Worm (Caenorhabditis elegans) whole organism, late embryonic: ENCODE measurements around the gene fipr-29.

ENCODE experiments used
- C08G9.2 ChIP-seq: sonication (generic microtip); optimal IDR thresholded peaks from 2 replicates; lab custom pipeline; 2016; ENCODE audit warnings: mild to moderate bottlenecking, missing genetic modification characterization, moderate library complexity, missing compliant biosample characterization
- F13H6.1 ChIP-seq: sonication (generic microtip); optimal IDR thresholded peaks from 2 replicates; lab custom pipeline; 2016; ENCODE audit warnings: missing genetic modification characterization, missing compliant biosample characterization
- K02D7.2 ChIP-seq: sonication (generic microtip); optimal IDR thresholded peaks from 2 replicates; lab custom pipeline; 2017; ENCODE audit warnings: mild to moderate bottlenecking, missing genetic modification characterization, missing compliant biosample characterization
- Y22D7AL.16 ChIP-seq: sonication (generic microtip); optimal IDR thresholded peaks from 2 replicates; lab custom pipeline; 2016; ENCODE audit warnings: missing genetic modification characterization, missing compliant biosample characterization
- ama-1 ChIP-seq: fragments of 150-350 bp; optimal IDR thresholded peaks from 2 replicates; lab custom pipeline; 2014
- ceh-14 ChIP-seq: sonication (generic microtip); optimal IDR thresholded peaks from 2 replicates; lab custom pipeline; 2016; ENCODE audit warnings: missing genotype, missing genetic modification characterization, missing compliant biosample characterization
- ceh-19 ChIP-seq: fragments of 200-800 bp; sonication (Bioruptor generic); optimal IDR thresholded peaks from 2 replicates; lab custom pipeline; 2018; ENCODE audit warnings: mild to moderate bottlenecking, missing genetic modification characterization, missing compliant biosample characterization
- ceh-24 ChIP-seq: sonication (generic microtip); optimal IDR thresholded peaks from 2 replicates; lab custom pipeline; 2016; ENCODE audit warnings: mild to moderate bottlenecking, missing genetic modification characterization, missing compliant biosample characterization
- ceh-30 ChIP-seq: fragments of 150-350 bp; optimal IDR thresholded peaks from 2 replicates; lab custom pipeline; 2014; ENCODE audit warnings: missing biosample characterization, missing genetic modification characterization
- ceh-31 ChIP-seq: sonication (generic microtip); optimal IDR thresholded peaks from 2 replicates; lab custom pipeline; 2016; ENCODE audit warnings: missing genetic modification characterization, missing compliant biosample characterization
- ceh-34 ChIP-seq: sonication (generic microtip); optimal IDR thresholded peaks from 2 replicates; lab custom pipeline; 2016; ENCODE audit warnings: mild to moderate bottlenecking, missing genetic modification characterization, missing compliant biosample characterization
- ceh-45 ChIP-seq: fragments of 200-800 bp; sonication (Bioruptor generic); IDR thresholded peaks from 2 replicates; pipeline ENCODE4 v1.3.6; 2022; ENCODE audit warnings: missing genetic modification reagents, missing genetic modification characterization, missing compliant biosample characterization
- ceh-48 ChIP-seq: sonication (generic microtip); optimal IDR thresholded peaks from 2 replicates; lab custom pipeline; 2016; ENCODE audit warnings: missing genetic modification characterization, inconsistent platforms, missing compliant biosample characterization
- ceh-6 ChIP-seq: fragments of 200-800 bp; sonication (Bioruptor generic); optimal IDR thresholded peaks from 2 replicates; lab custom pipeline; 2018; ENCODE audit warnings: mild to moderate bottlenecking, missing genetic modification characterization, missing compliant biosample characterization
- che-1 ChIP-seq: sonication (generic microtip); optimal IDR thresholded peaks from 2 replicates; lab custom pipeline; 2016; ENCODE audit warnings: mild to moderate bottlenecking, missing genetic modification characterization, missing compliant biosample characterization
- dve-1 ChIP-seq: sonication (generic microtip); optimal IDR thresholded peaks from 2 replicates; lab custom pipeline; 2017; ENCODE audit warnings: antibody characterized with exemption, mild to moderate bottlenecking, missing genetic modification characterization, missing compliant biosample characterization
- elt-2 ChIP-seq: sonication (generic microtip); optimal IDR thresholded peaks from 2 replicates; lab custom pipeline; 2016; ENCODE audit warnings: missing genetic modification reagents, missing genetic modification characterization, missing compliant biosample characterization
- elt-4 ChIP-seq: sonication (generic microtip); optimal IDR thresholded peaks from 2 replicates; lab custom pipeline; 2016; ENCODE audit warnings: missing genetic modification characterization, missing compliant biosample characterization
- eyg-1 ChIP-seq: sonication (generic microtip); optimal IDR thresholded peaks from 2 replicates; lab custom pipeline; 2016; ENCODE audit warnings: missing genotype, missing genetic modification characterization, missing compliant biosample characterization
- fax-1 ChIP-seq: sonication (generic microtip); optimal IDR thresholded peaks from 2 replicates; lab custom pipeline; 2016; ENCODE audit warnings: missing genotype, missing genetic modification characterization, missing compliant biosample characterization
- fkh-10 ChIP-seq: fragments of 150-350 bp; optimal IDR thresholded peaks from 2 replicates; lab custom pipeline; 2014; ENCODE audit warnings: missing biosample characterization, missing genetic modification reagents, missing genetic modification characterization
- gmeb-2 ChIP-seq: sonication (generic microtip); optimal IDR thresholded peaks from 2 replicates; lab custom pipeline; 2016; ENCODE audit warnings: missing genetic modification characterization, inconsistent platforms, missing compliant biosample characterization
- hlh-8 ChIP-seq: sonication (generic microtip); optimal IDR thresholded peaks from 2 replicates; lab custom pipeline; 2016; ENCODE audit warnings: missing genotype, missing genetic modification characterization, missing compliant biosample characterization
- madf-2 ChIP-seq: sonication (generic microtip); optimal IDR thresholded peaks from 2 replicates; lab custom pipeline; 2017; ENCODE audit warnings: missing genetic modification characterization, missing compliant biosample characterization
- nfya-1 ChIP-seq: sonication (generic microtip); optimal IDR thresholded peaks from 2 replicates; lab custom pipeline; 2017; ENCODE audit warnings: missing genetic modification characterization, mild to moderate bottlenecking, missing compliant biosample characterization, antibody characterized with exemption, moderate library complexity
- nhr-11 ChIP-seq: fragments of 150-350 bp; optimal IDR thresholded peaks from 2 replicates; lab custom pipeline; 2014; ENCODE audit warnings: missing biosample characterization, missing genetic modification characterization
- nhr-232 ChIP-seq: sonication (generic microtip); optimal IDR thresholded peaks from 2 replicates; lab custom pipeline; 2016; ENCODE audit warnings: missing genetic modification characterization, missing compliant biosample characterization
- npax-4 ChIP-seq: sonication (generic microtip); optimal IDR thresholded peaks from 2 replicates; lab custom pipeline; 2016; ENCODE audit warnings: missing genetic modification characterization, missing compliant biosample characterization
- pag-3 ChIP-seq: sonication (generic microtip); optimal IDR thresholded peaks from 2 replicates; lab custom pipeline; 2016; ENCODE audit warnings: missing compliant biosample characterization, missing genetic modification characterization, borderline replicate concordance
- pha-4 ChIP-seq: fragments of 150-350 bp; optimal IDR thresholded peaks from 2 replicates; lab custom pipeline; 2018; ENCODE audit warnings: missing biosample characterization, missing genetic modification reagents, missing genetic modification characterization
- pqm-1 ChIP-seq: sonication (generic microtip); optimal IDR thresholded peaks from 2 replicates; lab custom pipeline; 2016; ENCODE audit warnings: missing genetic modification characterization, missing compliant biosample characterization
- ref-2 ChIP-seq: sonication (generic microtip); optimal IDR thresholded peaks from 2 replicates; lab custom pipeline; 2016; ENCODE audit warnings: missing genetic modification characterization, missing compliant biosample characterization
- sdc-2 ChIP-seq: sonication (generic microtip); optimal IDR thresholded peaks from 2 replicates; lab custom pipeline; 2016; ENCODE audit warnings: missing genotype, missing genetic modification characterization, missing compliant biosample characterization
- syd-9 ChIP-seq: sonication (generic microtip); optimal IDR thresholded peaks from 2 replicates; lab custom pipeline; 2016; ENCODE audit warnings: mild to moderate bottlenecking, missing genetic modification characterization, moderate library complexity, missing compliant biosample characterization
- tbx-7 ChIP-seq: sonication (generic microtip); optimal IDR thresholded peaks from 2 replicates; lab custom pipeline; 2016; ENCODE audit warnings: missing genotype, missing genetic modification characterization, missing compliant biosample characterization
- unc-42 ChIP-seq: sonication (generic microtip); optimal IDR thresholded peaks from 2 replicates; lab custom pipeline; 2016; ENCODE audit warnings: missing genotype, missing genetic modification characterization, missing compliant biosample characterization
- zip-5 ChIP-seq: sonication (generic microtip); optimal IDR thresholded peaks from 2 replicates; lab custom pipeline; 2016; ENCODE audit warnings: missing genetic modification characterization, missing compliant biosample characterization

Gene fipr-29

DNA sequence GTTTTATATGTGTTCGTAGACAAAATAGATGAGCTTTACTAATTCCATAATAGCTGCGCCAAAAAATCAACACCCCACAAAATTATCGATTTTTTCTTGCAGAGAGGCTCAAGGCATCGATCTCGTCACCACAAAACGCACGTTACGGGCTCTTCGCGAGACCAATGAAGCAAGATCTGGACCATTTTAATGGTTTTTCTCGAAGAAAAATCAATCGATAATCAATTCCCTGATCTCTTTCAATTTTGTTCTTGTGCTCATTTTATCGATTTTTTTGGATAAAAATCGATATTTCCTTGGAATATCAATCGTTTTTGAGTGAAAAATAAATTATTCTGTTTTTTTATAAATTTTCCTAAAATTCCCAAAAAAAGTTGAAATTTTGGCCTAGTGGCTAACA, 40.0 kb upstream of the fipr-29 start:
- no peak for TF ChIP-seq pqm-1 (tag; lab: Kevin White, UChicago)
- no peak for TF ChIP-seq che-1 (tag; lab: Kevin White, UChicago)
- no peak for TF ChIP-seq ceh-30 (tag; lab: Kevin White, UChicago)
- TF ChIP-seq npax-4 (tag; lab: Kevin White, UChicago): no peak
- no peak for TF ChIP-seq sdc-2 (tag; lab: Kevin White, UChicago)
- TF ChIP-seq Y22D7AL.16 (tag; lab: Kevin White, UChicago): no peak
- TF ChIP-seq C08G9.2 (tag; lab: Kevin White, UChicago): no peak
- TF ChIP-seq zip-5 (tag; lab: Kevin White, UChicago): no peak
- no peak for TF ChIP-seq pag-3 (tag; lab: Kevin White, UChicago)
- TF ChIP-seq pha-4 (tag; lab: Kevin White, UChicago): no peak
- TF ChIP-seq elt-2 (tag; lab: Kevin White, UChicago): no peak
- no peak for TF ChIP-seq nfya-1 (tag; lab: Kevin White, UChicago)
- no peak for TF ChIP-seq unc-42 (tag; lab: Kevin White, UChicago)
- TF ChIP-seq ceh-19 (GFP tag; lab: Kevin White, UChicago): no peak
- TF ChIP-seq K02D7.2 (tag; lab: Kevin White, UChicago): no peak
- TF ChIP-seq nhr-11 (tag; lab: Kevin White, UChicago): no peak
- TF ChIP-seq tbx-7 (tag; lab: Kevin White, UChicago): no peak
- no peak for TF ChIP-seq ceh-45

DNA sequence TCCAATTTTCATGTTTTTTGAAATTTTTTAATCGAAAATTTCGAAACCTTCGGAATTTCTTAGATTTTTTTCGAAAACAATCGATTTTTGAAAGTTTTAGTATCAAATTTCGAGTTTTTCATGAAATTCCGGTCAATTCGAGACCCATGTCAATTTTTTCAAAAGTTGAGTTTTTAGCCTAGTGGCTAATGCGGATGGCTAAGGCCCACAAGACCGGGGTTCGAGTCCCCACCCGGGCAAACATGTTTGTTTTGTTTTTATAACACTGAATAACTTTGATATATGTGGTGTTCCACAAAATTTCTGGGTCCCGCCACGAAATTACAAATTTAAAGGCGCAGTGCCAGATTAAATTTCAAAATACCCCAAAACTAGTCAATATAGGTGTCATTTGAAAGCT, 39.2 kb upstream of the fipr-29 start:
- TF ChIP-seq nhr-232 (tag; lab: Kevin White, UChicago): no peak
- no peak for TF ChIP-seq eyg-1
- TF ChIP-seq F13H6.1 (tag; lab: Kevin White, UChicago): no peak
- no peak for TF ChIP-seq fax-1 (tag; lab: Kevin White, UChicago)

DNA sequence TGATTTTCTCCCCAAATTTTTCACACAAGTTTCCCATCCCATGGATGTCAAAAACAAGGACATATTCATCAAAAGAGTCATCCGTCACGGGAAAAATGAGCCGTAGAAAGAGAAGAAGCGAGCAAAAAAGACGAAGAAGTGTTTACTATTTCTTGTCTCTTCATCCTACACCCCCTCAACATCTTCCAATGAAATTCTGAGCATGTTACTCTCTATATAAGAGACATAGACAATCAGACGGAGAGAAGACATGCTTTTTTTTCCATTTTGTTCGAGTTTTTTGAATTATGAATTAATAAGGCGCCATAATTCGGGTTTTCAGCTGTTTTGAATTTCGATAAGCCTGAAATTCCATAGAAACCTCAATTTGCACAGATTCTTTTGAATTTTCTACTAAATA, 35.9 kb upstream of the fipr-29 start:
- TF ChIP-seq ceh-34 (tag; lab: Kevin White, UChicago) (no peak), elt-2 (tag; lab: Kevin White, UChicago) (no peak), ceh-6 (no peak), gmeb-2 (tag; lab: Kevin White, UChicago) (no peak), ceh-19 (GFP tag; lab: Kevin White, UChicago) (no peak)

DNA sequence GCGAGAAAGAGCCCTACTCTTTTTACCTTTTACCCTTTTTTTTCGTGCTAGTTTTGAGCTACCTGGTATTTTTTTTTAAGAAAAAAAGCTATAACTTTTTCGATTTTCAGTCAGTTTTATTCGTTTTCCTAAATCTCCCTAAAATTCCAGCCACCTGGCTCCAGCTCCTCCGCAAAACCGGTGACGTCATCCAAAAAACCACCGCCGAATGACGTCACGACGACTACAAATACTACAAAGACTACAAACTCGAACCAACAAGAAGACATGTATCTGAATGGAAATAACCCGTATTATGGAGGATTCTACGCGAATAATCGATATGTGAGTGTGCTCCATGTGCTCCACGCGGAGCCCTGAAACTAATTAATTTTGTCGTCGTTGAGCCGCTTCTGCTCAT, 34.5 kb upstream of the fipr-29 start:
- TF ChIP-seq ceh-48 (tag; lab: Kevin White, UChicago) (no peak), ceh-31 (tag; lab: Kevin White, UChicago) (no peak), ceh-24 (tag; lab: Kevin White, UChicago) (no peak), hlh-8 (no peak), ceh-14 (no peak), syd-9 (tag; lab: Kevin White, UChicago) (no peak), ceh-34 (tag; lab: Kevin White, UChicago) (no peak), unc-42 (tag; lab: Kevin White, UChicago) (no peak), fkh-10 (GFP tag; lab: Kevin White, UChicago) (no peak), madf-2 (tag; lab: Kevin White, UChicago) (no peak), ceh-45 (no peak), dve-1 (tag; lab: Kevin White, UChicago) (no peak), ref-2 (tag; lab: Kevin White, UChicago) (no peak), ama-1 (lab: Kevin White, UChicago) (no peak), elt-4 (tag; lab: Kevin White, UChicago) (no peak), gmeb-2 (tag; lab: Kevin White, UChicago) (no peak), fax-1 (tag; lab: Kevin White, UChicago) (no peak), F13H6.1 (tag; lab: Kevin White, UChicago) (no peak)
